Fruit fly (Drosophila melanogaster): ENCODE measurements around the gene SNRPG.

DNA sequence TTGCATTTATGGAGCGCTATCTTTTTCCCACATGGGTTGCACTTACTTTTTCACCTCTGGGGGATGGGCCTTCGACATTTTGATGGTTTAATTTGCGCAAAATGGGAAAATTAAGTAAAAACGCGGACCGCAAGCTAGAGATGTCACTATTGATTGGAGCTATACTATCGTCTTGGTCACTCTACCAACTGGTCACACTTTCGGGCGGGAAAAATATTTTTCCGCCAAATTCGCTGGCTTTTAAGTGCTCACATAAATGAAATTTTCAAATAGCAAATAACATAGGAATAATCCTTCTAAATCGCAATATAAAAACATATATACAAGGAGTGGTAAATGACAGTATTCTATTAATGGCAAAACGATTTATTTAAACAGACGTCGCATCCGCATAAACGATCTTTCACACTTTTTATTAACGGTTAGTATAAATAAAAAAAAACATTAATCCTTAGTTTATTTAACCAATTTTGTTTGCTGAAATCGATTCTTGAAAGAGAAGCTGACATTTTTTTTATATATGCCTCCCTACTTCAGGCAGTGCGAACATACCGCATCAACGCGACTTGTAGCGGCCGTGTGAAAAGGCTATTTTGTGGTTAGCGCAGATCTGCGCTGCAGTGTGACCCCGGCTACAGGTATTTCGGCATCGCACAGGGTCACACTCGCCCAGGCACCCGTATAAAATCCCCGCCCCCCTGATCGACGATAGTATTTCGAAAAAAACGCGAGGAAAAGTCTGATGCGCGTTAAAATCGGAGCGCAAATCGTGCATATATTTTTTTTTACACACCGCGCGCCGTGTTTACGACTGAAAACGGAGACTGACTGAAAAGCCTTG lies at the start of gene SNRPG, which contains the start of gene mthl1:
- TF ChIP-seq kay (GFP tag; ENCODE audit: borderline replicate concordance) (no peak), CG14711 (tag; optimal IDR thresholded peaks at IDR 0.05) (peak; percentile 63), Clk (GFP tag; optimal IDR thresholded peaks at IDR 0.05) (peak; percentile 52), CG11617 (GFP tag; optimal IDR thresholded peaks at IDR 0.05) (peak; percentile 63), toe (GFP tag; optimal IDR thresholded peaks at IDR 0.05) (peak; percentile 63)

Measured in whole organism, adult.